Fruit fly (Drosophila melanogaster): Measurements from ENCODE around the gene CG14086.

CG14086 gene

DNA sequence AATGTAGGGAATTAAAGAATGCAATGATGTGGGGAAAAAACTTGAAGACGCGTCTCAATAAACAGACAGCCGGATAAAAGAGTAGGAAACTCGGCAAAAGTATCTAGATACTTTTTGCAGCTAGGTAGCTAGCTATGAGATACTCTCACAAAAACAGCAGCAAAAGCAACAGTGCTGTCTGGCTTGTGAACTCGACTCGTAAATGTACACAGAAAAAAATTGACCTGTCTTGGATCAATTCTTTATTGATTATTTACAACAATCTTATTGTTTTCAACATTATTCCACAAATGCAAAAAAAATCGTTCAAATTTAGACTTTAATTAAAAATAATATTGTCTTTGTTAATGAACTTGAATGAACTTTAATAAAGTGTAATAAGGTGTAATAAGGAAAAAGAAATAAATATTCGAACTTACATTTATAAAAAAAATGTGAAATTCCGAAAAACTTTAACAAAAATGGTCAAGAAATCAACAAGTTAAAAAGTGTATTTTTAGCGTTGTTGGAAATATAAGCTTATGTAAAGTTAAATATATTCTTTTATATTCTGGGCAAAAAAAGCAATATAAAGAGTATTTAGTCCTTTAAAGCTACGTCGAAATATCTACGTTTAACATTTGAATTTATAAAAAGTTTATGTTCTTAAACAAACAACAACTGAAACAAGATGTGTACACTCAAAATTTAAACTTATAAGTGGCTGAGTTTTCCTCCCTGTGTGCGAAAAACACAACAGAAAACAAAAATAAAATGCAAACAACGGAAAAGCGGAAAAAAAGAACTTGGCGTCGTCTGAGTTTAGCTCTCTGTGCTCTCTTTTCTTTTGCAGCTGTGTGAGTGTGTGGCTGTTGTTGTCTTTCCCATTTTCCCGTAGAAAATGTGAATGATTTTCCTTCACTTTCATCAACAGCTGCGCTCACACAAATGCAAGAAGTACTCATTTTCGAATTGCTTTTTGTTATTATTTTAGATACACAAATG, 41.5 kb upstream of the CG14086 start (continued):
- no peak for TF ChIP-seq CG4328 (GFP tag; optimal IDR thresholded peaks at IDR 0.05)
- no peak for TF ChIP-seq CG12659 (GFP tag; optimal IDR thresholded peaks at IDR 0.05)
- peak; percentile 35 for TF ChIP-seq D19A (tag; optimal IDR thresholded peaks at IDR 0.05)
- no peak for TF ChIP-seq croc (GFP tag; conservative IDR thresholded peaks at IDR 0.05)
- TF ChIP-seq CG3065 (GFP tag; optimal IDR thresholded peaks at IDR 0.05) = no peak
- no peak for TF ChIP-seq tgo (GFP tag; IDR thresholded peaks at IDR 0.05)
- TF ChIP-seq CG7271 (tag; optimal IDR thresholded peaks at IDR 0.05) = no peak
- TF ChIP-seq Chrac-16 (GFP tag; optimal IDR thresholded peaks at IDR 0.05) = no peak
- no peak for TF ChIP-seq CG6254 (GFP tag; optimal IDR thresholded peaks at IDR 0.05)
- peak; percentile 65; the same call in 2 of the 3 replicates for TF ChIP-seq CG17361 (GFP tag; IDR thresholded peaks at IDR 0.05)
- no peak for TF ChIP-seq CG10366 (GFP tag; IDR thresholded peaks at IDR 0.05)
- TF ChIP-seq HmgD (GFP tag; optimal IDR thresholded peaks at IDR 0.05) = no peak
- TF ChIP-seq bsh (GFP tag; optimal IDR thresholded peaks at IDR 0.05) = peak; percentile 33 to 74
- TF ChIP-seq CG13624 (GFP tag; optimal IDR thresholded peaks at IDR 0.05) = no peak
- no peak for TF ChIP-seq pnt (GFP tag; optimal IDR thresholded peaks at IDR 0.05)
- no peak for TF ChIP-seq Dbx (GFP tag; IDR thresholded peaks at IDR 0.05)
- TF ChIP-seq CG14710 (tag; optimal IDR thresholded peaks at IDR 0.05) = no peak
- TF ChIP-seq vfl (GFP tag; optimal IDR thresholded peaks at IDR 0.05) = no peak
- TF ChIP-seq Nf-YB (GFP tag; optimal IDR thresholded peaks at IDR 0.05) = no peak
- TF ChIP-seq CG6689 (GFP tag; IDR thresholded peaks at IDR 0.05) = no peak
- no peak for TF ChIP-seq CG13287 (GFP tag; IDR thresholded peaks at IDR 0.05; ENCODE audit: partially characterized antibody)
- TF ChIP-seq Bteb2 (GFP tag; optimal IDR thresholded peaks at IDR 0.05) = no peak
- no peak for TF ChIP-seq CG15011 (GFP tag; optimal IDR thresholded peaks at IDR 0.05)
- TF ChIP-seq bbx (GFP tag; IDR thresholded peaks at IDR 0.05; ENCODE audit: partially characterized antibody) = no peak
- no peak for TF ChIP-seq pzg (GFP tag; optimal IDR thresholded peaks at IDR 0.05)
- TF ChIP-seq HLHmδ (GFP tag; optimal IDR thresholded peaks at IDR 0.05) = no peak
- no peak for TF ChIP-seq seq (GFP tag; IDR thresholded peaks at IDR 0.05)
- no peak for TF ChIP-seq zf30C (GFP tag; optimal IDR thresholded peaks at IDR 0.05)
- no peak for TF ChIP-seq NK7.1 (GFP tag; optimal IDR thresholded peaks at IDR 0.05)
- TF ChIP-seq CoRest (tag; optimal IDR thresholded peaks at IDR 0.05) = peak; percentile 11
- no peak for TF ChIP-seq corto (GFP tag; optimal IDR thresholded peaks at IDR 0.05)
- no peak for TF ChIP-seq Ets65A (GFP tag)
- no peak for TF ChIP-seq danr (GFP tag; IDR thresholded peaks at IDR 0.05)
- peak; percentile 25 for TF ChIP-seq CG7839 (tag; optimal IDR thresholded peaks at IDR 0.05)
- no peak for TF ChIP-seq NC2α (GFP tag; optimal IDR thresholded peaks at IDR 0.05)
- no peak for TF ChIP-seq CG10979 (tag; optimal IDR thresholded peaks at IDR 0.05)
- no peak for TF ChIP-seq CG10209 (GFP tag; optimal IDR thresholded peaks at IDR 0.05)
- TF ChIP-seq CG4707 (GFP tag; optimal IDR thresholded peaks at IDR 0.05) = no peak
- no peak for TF ChIP-seq CG17385 (GFP tag; optimal IDR thresholded peaks at IDR 0.05)
- no peak for TF ChIP-seq Awh (GFP tag; IDR thresholded peaks at IDR 0.05)
- no peak for TF ChIP-seq emc (GFP tag; optimal IDR thresholded peaks at IDR 0.05)
- no peak for TF ChIP-seq MBD-R2 (GFP tag; IDR thresholded peaks at IDR 0.05)
- no peak for TF ChIP-seq CG8359 (GFP tag; optimal IDR thresholded peaks at IDR 0.05; ENCODE audit: borderline replicate concordance)
- TF ChIP-seq odd (GFP tag; optimal IDR thresholded peaks at IDR 0.05) = no peak
- no peak for TF ChIP-seq CG9215 (GFP tag; IDR thresholded peaks at IDR 0.05)
- no peak for TF ChIP-seq fu2 (GFP tag; optimal IDR thresholded peaks at IDR 0.05)
- peak in 1 of 2 experiments; percentile 12 for TF ChIP-seq Hr51 (GFP tag; optimal IDR thresholded peaks at IDR 0.05)
- TF ChIP-seq ham (GFP tag; IDR thresholded peaks at IDR 0.05) = no peak
- no peak for TF ChIP-seq CHES-1-like (GFP tag; optimal IDR thresholded peaks at IDR 0.05)

Measured in whole organism, embryonic.